Worm (Caenorhabditis elegans) whole organism, L4 larva: ENCODE results near the gene osm-7.
A peak's percentile ranks its signal among the peaks of the same experiment; 100 is the strongest.

Experiments
- F10B5.3 ChIP-seq: sonication (generic microtip); optimal IDR thresholded peaks from 2 replicates; lab custom pipeline; 2016; ENCODE audit warnings: mild to moderate bottlenecking, missing genetic modification characterization, missing compliant biosample characterization
- F26F4.8 ChIP-seq: fragments of 200-800 bp; sonication (Bioruptor generic); conservative IDR thresholded peaks from 2 replicates; pipeline ENCODE4 v1.3.6; 2022; ENCODE audit warnings: missing genetic modification characterization, missing compliant biosample characterization
- F44E2.7 ChIP-seq: fragments of 200-800 bp; sonication (Bioruptor generic); IDR thresholded peaks from 2 replicates; pipeline ENCODE4 v2.1.2; 2022; ENCODE audit warnings: missing genetic modification characterization, missing compliant biosample characterization
- Y105C5A.15 ChIP-seq: fragments of 200-800 bp; sonication (Bioruptor generic); IDR thresholded peaks from 2 replicates; pipeline ENCODE4 v1.3.6; 2022; ENCODE audit warnings: missing genetic modification characterization, missing compliant biosample characterization
- Y48G9A.11 ChIP-seq: fragments of 200-800 bp; sonication (Bioruptor generic); IDR thresholded peaks from 2 replicates; pipeline ENCODE4 v1.3.6; 2022; ENCODE audit warnings: missing genetic modification reagents, missing genetic modification characterization, missing compliant biosample characterization
- Y5F2A.4 ChIP-seq: fragments of 200-800 bp; sonication (Bioruptor generic); optimal IDR thresholded peaks from 2 replicates; lab custom pipeline; 2018; ENCODE audit warnings: mild to moderate bottlenecking, missing genetic modification characterization, missing compliant biosample characterization
- ZK337.2 ChIP-seq: fragments of 200-800 bp; sonication (Bioruptor generic); IDR thresholded peaks from 2 replicates; pipeline ENCODE4 v1.3.6; 2022; ENCODE audit warnings: missing genetic modification reagents, missing genetic modification characterization, missing compliant biosample characterization
- aha-1 ChIP-seq: fragments of 150-350 bp; peaks from one replicate; lab custom pipeline; 2014; ENCODE audit warnings: missing biosample characterization, missing genetic modification characterization
- aly-2 ChIP-seq: sonication (generic microtip); optimal IDR thresholded peaks from 2 replicates; lab custom pipeline; 2018; ENCODE audit warnings: missing biosample characterization, missing genetic modification characterization
- ceh-20 ChIP-seq: fragments of 200-800 bp; sonication (Bioruptor generic); IDR thresholded peaks from 2 replicates; pipeline ENCODE4 v1.3.6; 2022; ENCODE audit warnings: missing genetic modification reagents, missing genetic modification characterization, missing compliant biosample characterization
- ceh-28 ChIP-seq: fragments of 150-350 bp; optimal IDR thresholded peaks from 2 replicates; lab custom pipeline; 2014; ENCODE audit warnings: missing biosample characterization, missing genetic modification reagents, missing genetic modification characterization
- ceh-32 ChIP-seq: sonication (generic microtip); optimal IDR thresholded peaks from 2 replicates; lab custom pipeline; 2016; ENCODE audit warnings: mild to moderate bottlenecking, missing genetic modification characterization, missing compliant biosample characterization; ENCODE audit not compliant: poor library complexity
- ceh-44 ChIP-seq: fragments of 200-800 bp; sonication (Bioruptor generic); IDR thresholded peaks from 2 replicates; pipeline ENCODE4 v1.3.6; 2022; ENCODE audit warnings: missing genetic modification reagents, missing genetic modification characterization, missing compliant biosample characterization
- ces-1 ChIP-seq: fragments of 150-350 bp; sonication (generic microtip); optimal IDR thresholded peaks from 4 replicates; lab custom pipeline; 2014; ENCODE audit warnings: missing biosample characterization, missing genetic modification reagents, missing genetic modification characterization
- cey-2 ChIP-seq: sonication (generic microtip); optimal IDR thresholded peaks from 3 replicates; lab custom pipeline; 2017; ENCODE audit warnings: missing genetic modification characterization, mild to moderate bottlenecking, missing compliant biosample characterization, antibody characterized with exemption, borderline replicate concordance; ENCODE audit not compliant: insufficient read depth
- ctbp-1 ChIP-seq: fragments of 200-800 bp; sonication (Bioruptor generic); IDR thresholded peaks from 2 replicates; pipeline ENCODE4 v1.3.6; 2022; ENCODE audit warnings: missing genetic modification reagents, missing genetic modification characterization, missing compliant biosample characterization
- dmd-6 ChIP-seq: fragments of 200-800 bp; sonication (Bioruptor generic); IDR thresholded peaks from 2 replicates; pipeline ENCODE4 v1.3.6; 2022; ENCODE audit warnings: missing genetic modification reagents, missing genetic modification characterization, missing compliant biosample characterization
- dmd-9 ChIP-seq: fragments of 200-800 bp; sonication (Bioruptor generic); IDR thresholded peaks from 2 replicates; pipeline ENCODE4 v1.3.6; 2022; ENCODE audit warnings: missing genetic modification reagents, missing genetic modification characterization, missing compliant biosample characterization
- egl-43 ChIP-seq: fragments of 200-800 bp; sonication (Bioruptor generic); IDR thresholded peaks from 2 replicates; pipeline ENCODE4 v1.3.6; 2022; ENCODE audit warnings: missing genetic modification reagents, missing genetic modification characterization, missing compliant biosample characterization
- fkh-10 ChIP-seq: fragments of 150-350 bp; optimal IDR thresholded peaks from 2 replicates; lab custom pipeline; 2014; ENCODE audit warnings: missing biosample characterization, missing genetic modification reagents, missing genetic modification characterization
- jun-1 ChIP-seq: fragments of 150-350 bp; optimal IDR thresholded peaks from 2 replicates; lab custom pipeline; 2014; ENCODE audit warnings: missing biosample characterization, missing genetic modification reagents, missing genetic modification characterization
- lin-1 ChIP-seq: fragments of 200-800 bp; sonication (Bioruptor generic); IDR thresholded peaks from 2 replicates; pipeline ENCODE4 v1.3.6; 2022; ENCODE audit warnings: missing genetic modification reagents, missing genetic modification characterization, missing compliant biosample characterization
- lin-13 ChIP-seq: fragments of 150-350 bp; optimal IDR thresholded peaks from 2 replicates; lab custom pipeline; 2014; ENCODE audit warnings: missing biosample characterization, missing genetic modification reagents, missing genetic modification characterization
- lin-39 ChIP-seq: fragments of 150-350 bp; optimal IDR thresholded peaks from 2 replicates; lab custom pipeline; 2014; ENCODE audit warnings: missing biosample characterization, missing genetic modification reagents, missing genetic modification characterization
- lir-3 ChIP-seq: sonication (generic microtip); optimal IDR thresholded peaks from 2 replicates; lab custom pipeline; 2016; ENCODE audit warnings: mild to moderate bottlenecking, missing genetic modification characterization, missing compliant biosample characterization
- madf-9 ChIP-seq: fragments of 200-800 bp; sonication (Bioruptor generic); conservative IDR thresholded peaks from 2 replicates; pipeline ENCODE4 v1.3.6; 2022; ENCODE audit warnings: missing genetic modification reagents, missing genetic modification characterization, missing compliant biosample characterization
- mxl-2 ChIP-seq: fragments of 200-800 bp; sonication (Bioruptor generic); conservative IDR thresholded peaks from 2 replicates; pipeline ENCODE4 v1.3.6; 2022; ENCODE audit warnings: missing genetic modification reagents, missing genetic modification characterization, missing compliant biosample characterization
- mxl-3 ChIP-seq: fragments of 200-800 bp; sonication (Bioruptor generic); optimal IDR thresholded peaks from 2 replicates; lab custom pipeline; 2018; ENCODE audit warnings: mild to moderate bottlenecking, missing genetic modification characterization, missing compliant biosample characterization
- nhr-102 ChIP-seq: sonication (generic microtip); optimal IDR thresholded peaks from 2 replicates; lab custom pipeline; 2016; ENCODE audit warnings: mild to moderate bottlenecking, missing genetic modification characterization, moderate library complexity, missing compliant biosample characterization
- nhr-25 ChIP-seq: sonication (generic microtip); optimal IDR thresholded peaks from 2 replicates; lab custom pipeline; 2017; ENCODE audit warnings: missing genetic modification characterization, mild to moderate bottlenecking, missing compliant biosample characterization, antibody characterized with exemption, moderate library complexity, borderline replicate concordance; ENCODE audit not compliant: insufficient read depth
- nhr-41 ChIP-seq: fragments of 200-800 bp; sonication (Bioruptor generic); IDR thresholded peaks from 2 replicates; pipeline ENCODE4 v1.3.6; 2022; ENCODE audit warnings: missing genetic modification reagents, missing genetic modification characterization, missing compliant biosample characterization
- nhr-6 ChIP-seq: fragments of 150-350 bp; optimal IDR thresholded peaks from 2 replicates; lab custom pipeline; 2014; ENCODE audit warnings: missing biosample characterization, missing genetic modification characterization
- nhr-76 ChIP-seq: fragments of 150-350 bp; optimal IDR thresholded peaks from 2 replicates; lab custom pipeline; 2014; ENCODE audit warnings: missing biosample characterization, missing genetic modification characterization
- rbr-2 ChIP-seq: sonication (generic microtip); optimal IDR thresholded peaks from 2 replicates; lab custom pipeline; 2016; ENCODE audit warnings: missing genotype, missing genetic modification characterization, missing compliant biosample characterization
- saeg-2 ChIP-seq: fragments of 200-800 bp; sonication (Bioruptor generic); IDR thresholded peaks from 2 replicates; pipeline ENCODE4 v1.3.6; 2022; ENCODE audit warnings: missing genetic modification reagents, missing genetic modification characterization, missing compliant biosample characterization
- sdz-12 ChIP-seq: fragments of 200-800 bp; sonication (Bioruptor generic); optimal IDR thresholded peaks from 2 replicates; lab custom pipeline; 2018; ENCODE audit warnings: mild to moderate bottlenecking, missing genetic modification characterization, missing compliant biosample characterization
- set-16 ChIP-seq: fragments of 200-800 bp; sonication (Bioruptor generic); IDR thresholded peaks from 2 replicates; pipeline ENCODE4 v1.3.6; 2022; ENCODE audit warnings: missing genetic modification reagents, missing genetic modification characterization, missing compliant biosample characterization
- skn-1 ChIP-seq: fragments of 150-350 bp; optimal IDR thresholded peaks from 2 replicates; lab custom pipeline; 2014; ENCODE audit warnings: missing biosample characterization, missing genetic modification characterization
- snpc-1.2 ChIP-seq: fragments of 200-800 bp; sonication (Bioruptor generic); IDR thresholded peaks from 2 replicates; pipeline ENCODE4 v1.3.6; 2022; ENCODE audit warnings: missing genetic modification reagents, missing genetic modification characterization, missing compliant biosample characterization
- spr-3 ChIP-seq: fragments of 200-800 bp; sonication (Bioruptor generic); optimal IDR thresholded peaks from 2 replicates; lab custom pipeline; 2018; ENCODE audit warnings: mild to moderate bottlenecking, missing genetic modification characterization, missing compliant biosample characterization
- tag-97 ChIP-seq: fragments of 200-800 bp; sonication (Bioruptor generic); IDR thresholded peaks from 2 replicates; pipeline ENCODE4 v1.3.6; 2022; ENCODE audit warnings: missing genetic modification characterization, missing compliant biosample characterization
- tra-1 ChIP-seq: fragments of 200-800 bp; sonication (Bioruptor generic); IDR thresholded peaks from 2 replicates; pipeline ENCODE4 v1.3.6; 2022; ENCODE audit warnings: missing genetic modification reagents, missing genetic modification characterization, missing compliant biosample characterization
- unc-130 ChIP-seq: sonication (generic microtip); optimal IDR thresholded peaks from 2 replicates; lab custom pipeline; 2016; ENCODE audit warnings: missing genetic modification reagents, missing genetic modification characterization, missing compliant biosample characterization
- unc-62 ChIP-seq, 3 experiments: fragments of 150-350 bp in 1 of 3; sonication (generic microtip); optimal IDR thresholded peaks in 2 of 3; peaks in 1 of 3; 1 replicate in 1 of 3; 2 replicates in 2 of 3; lab custom pipeline; 2014 to 2017; ENCODE audit warnings: missing biosample characterization in 3 of 3, missing genetic modification characterization in 3 of 3, missing genetic modification reagents in 3 of 3, missing genotype in 1 of 3
- vab-7 ChIP-seq: fragments of 200-800 bp; sonication (Bioruptor generic); IDR thresholded peaks from 2 replicates; pipeline ENCODE4 v1.3.6; 2022; ENCODE audit warnings: missing genetic modification reagents, missing genetic modification characterization, missing compliant biosample characterization
- ztf-7 ChIP-seq: fragments of 150-350 bp; optimal IDR thresholded peaks from 2 replicates; lab custom pipeline; 2014; ENCODE audit warnings: missing biosample characterization, missing genetic modification characterization

osm-7 gene

ce11 chrIII:13614751-13615150, 38.8 kb downstream of the osm-7 start:
- TF ChIP-seq aha-1 (tag; lab: Kevin White, UChicago) (peak; percentile 13), snpc-1.2 (GFP tag; lab: Robert Waterston, UW) (no peak), nhr-6 (tag; lab: Kevin White, UChicago) (no peak), lin-13 (GFP tag; lab: Kevin White, UChicago) (no peak), saeg-2 (GFP tag; lab: Robert Waterston, UW) (no peak), sdz-12 (GFP tag; lab: Kevin White, UChicago) (peak; percentile 2), set-16 (GFP tag; lab: Robert Waterston, UW) (peak; percentile 73)

ce11 chrIII:13615530-13615929, 39.5 kb downstream of the osm-7 start:
- TF ChIP-seq lir-3 (tag; lab: Kevin White, UChicago): no peak
- no peak for TF ChIP-seq ceh-28 (tag; lab: Kevin White, UChicago)
- no peak for TF ChIP-seq vab-7
- TF ChIP-seq F10B5.3 (tag; lab: Kevin White, UChicago): no peak
- no peak for TF ChIP-seq Y105C5A.15 (GFP tag; lab: Robert Waterston, UW)
- no peak for TF ChIP-seq saeg-2 (GFP tag; lab: Robert Waterston, UW)
- TF ChIP-seq lin-39 (tag; lab: Kevin White, UChicago): no peak
- TF ChIP-seq unc-62 (GFP tag; optimal IDR thresholded peaks at IDR 0.05 in 1 of 2; lab: Kevin White, UChicago): no peak
- no peak for TF ChIP-seq unc-62 (tag; optimal IDR thresholded peaks at IDR 0.05; lab: Kevin White, UChicago)
- TF ChIP-seq madf-9: no peak
- no peak for TF ChIP-seq nhr-25
- no peak for TF ChIP-seq Y48G9A.11 (GFP tag; lab: Robert Waterston, UW)
- TF ChIP-seq ZK337.2 (GFP tag; lab: Robert Waterston, UW): no peak
- no peak for TF ChIP-seq cey-2
- TF ChIP-seq lin-13 (GFP tag; lab: Kevin White, UChicago): no peak
- 0 out of 2 replicates have a peak, but pooled peaks have one; percentile 41 for TF ChIP-seq F44E2.7 (GFP tag; lab: Robert Waterston, UW)
- TF ChIP-seq mxl-2 (GFP tag; lab: Robert Waterston, UW): peak; percentile 25; the same call in 1 of the 2 replicates
- TF ChIP-seq tra-1 (GFP tag; lab: Robert Waterston, UW): peak; percentile 39; the same call in 1 of the 2 replicates
- TF ChIP-seq skn-1 (tag; lab: Kevin White, UChicago): no peak
- TF ChIP-seq ctbp-1 (GFP tag; lab: Robert Waterston, UW): no peak
- no peak for TF ChIP-seq ceh-32
- no peak for TF ChIP-seq nhr-41 (GFP tag; lab: Robert Waterston, UW)
- TF ChIP-seq jun-1: no peak
- TF ChIP-seq unc-130: no peak
- TF ChIP-seq nhr-76 (tag; lab: Kevin White, UChicago): no peak
- TF ChIP-seq nhr-102: no peak
- TF ChIP-seq tag-97 (GFP tag; lab: Robert Waterston, UW): no peak
- no peak for TF ChIP-seq Y5F2A.4 (GFP tag; lab: Kevin White, UChicago)
- TF ChIP-seq egl-43: peak; percentile 70; the same call in 1 of the 2 replicates
- no peak for TF ChIP-seq lin-1 (GFP tag; lab: Robert Waterston, UW)
- no peak for TF ChIP-seq ceh-44 (GFP tag; lab: Robert Waterston, UW)
- TF ChIP-seq dmd-6 (GFP tag; lab: Robert Waterston, UW): no peak
- no peak for TF ChIP-seq spr-3 (GFP tag; lab: Kevin White, UChicago)
- TF ChIP-seq fkh-10 (GFP tag; lab: Kevin White, UChicago): no peak
- TF ChIP-seq aly-2 (tag; lab: Kevin White, UChicago): no peak
- TF ChIP-seq ztf-7 (tag; lab: Kevin White, UChicago): no peak
- TF ChIP-seq set-16 (GFP tag; lab: Robert Waterston, UW): peak; percentile 95
- no peak for TF ChIP-seq mxl-3 (GFP tag; lab: Kevin White, UChicago)
- TF ChIP-seq dmd-9: 0 out of 2 replicates have a peak, but pooled peaks have one; percentile 43
- no peak for TF ChIP-seq ceh-20
- TF ChIP-seq ces-1: no peak
- no peak for TF ChIP-seq nhr-6 (tag; lab: Kevin White, UChicago)
- TF ChIP-seq rbr-2 (tag; lab: Kevin White, UChicago): no peak
- no peak for TF ChIP-seq F26F4.8 (GFP tag; lab: Robert Waterston, UW)
